Fruit fly (Drosophila melanogaster): ENCODE measurements around the gene CG8119.

CG8119 gene

dm6 chrX:15697581-15698208 lies 35.3 kb downstream of the CG8119 start:
- TF ChIP-seq CG17801 (GFP tag; optimal IDR thresholded peaks at IDR 0.05; ENCODE audit: partially characterized antibody): peak; percentile 86

- TF ChIP-seq CG17801 (GFP tag; optimal IDR thresholded peaks at IDR 0.05; ENCODE audit: partially characterized antibody): peak; percentile 47
Measured at dm6 chrX:15701047-15701446, 38.7 kb downstream of the CG8119 start, which contains the start of gene CG9240. TSS of gene CG9240 (minus strand) at chrX:15701259.

- TF ChIP-seq CG17801 (GFP tag; optimal IDR thresholded peaks at IDR 0.05; ENCODE audit: partially characterized antibody): no peak
Measured at dm6 chrX:15703720-15704206, 41.4 kb downstream of the CG8119 start, which contains the start of the genes Pis and Hap40. TSS of gene Pis (minus strand) at chrX:15703770. TSS of gene Hap40 (plus strand) at chrX:15704125.

DNA sequence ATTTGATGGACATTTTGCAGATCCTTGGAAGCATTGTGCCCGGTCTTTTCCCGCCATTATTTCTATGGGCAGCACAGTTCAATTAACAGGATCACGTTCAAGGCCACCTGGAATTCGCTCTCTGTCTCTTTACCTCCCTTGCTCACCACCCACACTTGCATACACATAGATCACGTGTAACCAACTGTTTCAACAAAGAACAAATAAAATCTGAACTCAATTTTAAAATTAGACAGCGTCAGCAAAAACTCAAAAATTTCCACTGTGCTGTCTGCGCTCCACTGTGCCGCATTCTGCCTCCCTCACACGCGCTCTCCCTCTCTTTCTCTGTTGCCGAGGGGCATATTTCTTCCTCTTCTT lies 47.2 kb downstream of the CG8119 start:
- no peak for TF ChIP-seq CG17801 (GFP tag; optimal IDR thresholded peaks at IDR 0.05; ENCODE audit: partially characterized antibody)

DNA sequence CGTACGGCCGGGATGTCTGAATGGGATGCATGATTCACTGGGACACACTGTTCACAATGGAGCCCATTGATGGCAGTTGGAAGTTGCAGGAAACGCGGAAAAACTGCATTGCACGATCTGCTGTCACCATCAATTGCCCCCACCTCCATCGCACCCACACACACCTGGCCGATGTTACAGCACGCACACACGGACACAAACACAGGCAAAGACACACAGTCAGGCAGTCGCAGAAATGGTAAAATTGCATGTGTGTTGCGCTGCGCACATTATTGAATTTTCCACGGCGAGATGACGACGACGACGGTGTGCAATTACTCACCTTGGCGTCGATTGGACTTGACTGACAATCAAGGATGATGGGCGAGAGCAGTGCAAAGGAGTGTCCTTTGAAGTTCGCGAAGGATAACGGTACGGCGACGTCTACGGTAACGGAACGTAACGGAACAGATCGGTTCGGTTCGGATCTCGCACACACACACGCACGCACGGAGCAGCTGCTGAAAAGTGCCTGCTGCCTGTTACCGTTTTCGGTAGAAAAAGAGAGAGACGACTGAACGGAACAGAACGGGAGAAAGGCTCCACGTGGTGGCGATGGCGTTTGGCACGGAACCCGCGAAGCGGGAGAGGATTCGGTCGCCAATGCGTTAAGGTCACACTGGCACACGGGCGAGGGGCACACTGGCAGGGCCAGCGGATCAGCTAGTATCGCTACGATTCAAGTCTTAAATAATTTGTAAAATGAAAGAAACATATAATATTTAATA lies 47.8 kb downstream of the CG8119 start, which contains the start of the genes CG9281 and CG15601:
TSS of gene CG9281 (minus strand) at position 556 of the 767 bp plus-strand sequence.
TSS of gene CG15601 (plus strand) at position 664 of the 767 bp plus-strand sequence.
- TF ChIP-seq CG17801 (GFP tag; optimal IDR thresholded peaks at IDR 0.05; ENCODE audit: partially characterized antibody): peak; percentile 63

dm6 chrX:15710751-15711179 lies 48.4 kb downstream of the CG8119 start:
- TF ChIP-seq CG17801 (GFP tag; optimal IDR thresholded peaks at IDR 0.05; ENCODE audit: partially characterized antibody): no peak

DNA sequence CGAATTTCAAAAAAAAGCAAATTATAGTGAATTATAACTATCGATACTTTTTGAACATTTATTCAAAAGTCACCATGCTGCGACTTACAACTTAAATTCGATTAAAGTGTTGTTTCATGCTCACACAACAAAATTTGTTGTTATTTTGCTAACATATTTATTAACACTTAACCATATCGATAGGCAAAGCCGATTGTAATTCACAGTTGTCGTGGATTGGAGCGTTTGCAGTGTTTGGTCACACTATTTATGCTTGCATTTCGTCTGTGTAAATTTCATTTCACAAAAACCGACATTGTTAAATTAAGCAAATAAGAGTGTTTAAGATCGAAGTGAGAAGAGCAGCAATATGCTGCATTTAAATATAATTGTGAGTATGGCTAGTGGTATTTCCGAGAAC lies 50.0 kb downstream of the CG8119 start, which contains the start of gene HUWE1:
TSS of gene HUWE1 (plus strand) at position 220 of the 400 bp plus-strand sequence.
- TF ChIP-seq CG17801 (GFP tag; optimal IDR thresholded peaks at IDR 0.05; ENCODE audit: partially characterized antibody): peak; percentile 59

Measured in ovary, adult (tissue).